Worm (Caenorhabditis elegans) whole organism, L1 larva: Measurements from ENCODE around the gene timp-1.

Experiments used
- C04F5.9 ChIP-seq: sonication (generic microtip); optimal IDR thresholded peaks from 2 replicates; lab custom pipeline; 2016; ENCODE audit warnings: missing genetic modification characterization, missing compliant biosample characterization
- Y116A8C.19 ChIP-seq: sonication (generic microtip); optimal IDR thresholded peaks from 2 replicates; lab custom pipeline; 2016; ENCODE audit warnings: missing compliant biosample characterization, missing genetic modification characterization, borderline replicate concordance
- aha-1 ChIP-seq: fragments of 150-350 bp; optimal IDR thresholded peaks from 2 replicates; lab custom pipeline; 2014; ENCODE audit warnings: missing biosample characterization, missing genetic modification characterization
- aly-2 ChIP-seq: fragments of 150-350 bp; optimal IDR thresholded peaks from 2 replicates; lab custom pipeline; 2014; ENCODE audit warnings: missing biosample characterization, missing genetic modification characterization
- blmp-1 ChIP-seq: fragments of 150-350 bp; optimal IDR thresholded peaks from 2 replicates; lab custom pipeline; 2014; ENCODE audit warnings: missing biosample characterization, missing genetic modification characterization
- ceh-63 ChIP-seq: fragments of 200-800 bp; sonication (Bioruptor generic); optimal IDR thresholded peaks from 2 replicates; lab custom pipeline; 2018; ENCODE audit warnings: mild to moderate bottlenecking, missing genetic modification characterization, missing compliant biosample characterization
- ceh-82 ChIP-seq, 3 experiments: fragments of 150-350 bp in 1 of 3; sonication (generic microtip) in 2 of 3; optimal IDR thresholded peaks; 2 replicates each; lab custom pipeline; 2014 to 2017; ENCODE audit warnings: missing biosample characterization in 3 of 3, missing genetic modification characterization in 3 of 3
- ceh-88 ChIP-seq: fragments of 200-800 bp; sonication (Bioruptor generic); IDR thresholded peaks from 2 replicates; pipeline ENCODE4 v1.3.6; 2022; ENCODE audit warnings: missing genetic modification characterization, missing compliant biosample characterization
- ces-1 ChIP-seq: fragments of 150-350 bp; optimal IDR thresholded peaks from 2 replicates; lab custom pipeline; 2014; ENCODE audit warnings: missing biosample characterization, missing genetic modification reagents, missing genetic modification characterization
- dpl-1 ChIP-seq, 3 experiments: fragments of 150-350 bp in 2 of 3; sonication (generic microtip) in 1 of 3; optimal IDR thresholded peaks; 2 replicates each; lab custom pipeline; 2014 to 2017; ENCODE audit warnings: missing biosample characterization in 3 of 3, missing genetic modification characterization in 3 of 3, missing genetic modification reagents in 3 of 3
- dsc-1 ChIP-seq: sonication (generic microtip); optimal IDR thresholded peaks from 2 replicates; lab custom pipeline; 2016; ENCODE audit warnings: mild to moderate bottlenecking, missing genetic modification characterization, missing compliant biosample characterization
- efl-1 ChIP-seq, 4 experiments: fragments of 150-350 bp; optimal IDR thresholded peaks in 3 of 4; peaks in 1 of 4; 1 replicate in 1 of 4; 2 replicates in 3 of 4; lab custom pipeline; 2014; ENCODE audit warnings: missing biosample characterization in 2 of 4, missing genetic modification characterization in 2 of 4, missing genetic modification reagents in 2 of 4
- efl-3 ChIP-seq: fragments of 200-800 bp; sonication (Bioruptor generic); optimal IDR thresholded peaks from 2 replicates; lab custom pipeline; 2018; ENCODE audit warnings: mild to moderate bottlenecking, missing genetic modification characterization, missing compliant biosample characterization
- elt-2 ChIP-seq: sonication (generic microtip); optimal IDR thresholded peaks from 2 replicates; lab custom pipeline; 2016; ENCODE audit warnings: missing genetic modification characterization, mild to moderate bottlenecking, inconsistent platforms, missing compliant biosample characterization, missing genetic modification reagents
- elt-3 ChIP-seq, 6 experiments: fragments of 150-350 bp in 1 of 6; sonication (generic microtip); optimal IDR thresholded peaks; 2 replicates each; lab custom pipeline; 2017 to 2018; ENCODE audit warnings: missing biosample characterization in 6 of 6, missing genetic modification characterization in 6 of 6, inconsistent platforms in 1 of 6
- ets-5 ChIP-seq: fragments of 200-800 bp; sonication (Bioruptor generic); IDR thresholded peaks from 2 replicates; pipeline ENCODE4 v1.3.6; 2022; ENCODE audit warnings: missing genetic modification characterization, missing compliant biosample characterization
- fkh-10 ChIP-seq: sonication (generic microtip); optimal IDR thresholded peaks from 2 replicates; lab custom pipeline; 2017; ENCODE audit warnings: missing biosample characterization, missing genetic modification reagents, missing genetic modification characterization
- fkh-4 ChIP-seq: sonication (generic microtip); optimal IDR thresholded peaks from 2 replicates; lab custom pipeline; 2016; ENCODE audit warnings: missing compliant biosample characterization, missing genetic modification characterization, borderline replicate concordance
- fkh-8 ChIP-seq: sonication (generic microtip); optimal IDR thresholded peaks from 2 replicates; lab custom pipeline; 2016; ENCODE audit warnings: mild to moderate bottlenecking, missing genetic modification characterization, missing compliant biosample characterization
- fos-1 ChIP-seq: fragments of 150-350 bp; optimal IDR thresholded peaks from 2 replicates; lab custom pipeline; 2014; ENCODE audit warnings: missing biosample characterization, missing genetic modification characterization
- grh-1 ChIP-seq: fragments of 200-800 bp; sonication (Bioruptor generic); IDR thresholded peaks from 2 replicates; pipeline ENCODE4 v1.3.6; 2022; ENCODE audit warnings: missing genetic modification reagents, missing genetic modification characterization, missing compliant biosample characterization
- hlh-4 ChIP-seq: sonication (generic microtip); optimal IDR thresholded peaks from 2 replicates; lab custom pipeline; 2016; ENCODE audit warnings: mild to moderate bottlenecking, missing genetic modification characterization, missing compliant biosample characterization
- isw-1 ChIP-seq: fragments of 200-800 bp; sonication (Bioruptor generic); IDR thresholded peaks from 2 replicates; pipeline ENCODE4 v1.3.6; 2022; ENCODE audit warnings: missing genetic modification characterization, missing compliant biosample characterization
- lin-14 ChIP-seq: fragments of 200-800 bp; sonication (Bioruptor generic); optimal IDR thresholded peaks from 2 replicates; lab custom pipeline; 2018; ENCODE audit warnings: mild to moderate bottlenecking, missing genetic modification characterization, moderate library complexity, missing compliant biosample characterization
- lin-35 ChIP-seq, 2 experiments: fragments of 150-350 bp; optimal IDR thresholded peaks; 2 replicates each; lab custom pipeline; 2014; ENCODE audit warnings: missing biosample characterization in 2 of 2, missing genetic modification characterization in 2 of 2, missing genetic modification reagents in 2 of 2
- lin-39 ChIP-seq: fragments of 150-350 bp; optimal IDR thresholded peaks from 2 replicates; lab custom pipeline; 2014; ENCODE audit warnings: missing biosample characterization, missing genetic modification reagents, missing genetic modification characterization
- lir-3 ChIP-seq: sonication (generic microtip); optimal IDR thresholded peaks from 2 replicates; lab custom pipeline; 2016; ENCODE audit warnings: mild to moderate bottlenecking, missing genetic modification characterization, moderate library complexity, missing compliant biosample characterization; ENCODE audit not compliant: poor library complexity
- lsy-2 ChIP-seq, 2 experiments: fragments of 150-350 bp; optimal IDR thresholded peaks; 2 replicates each; lab custom pipeline; 2014; ENCODE audit warnings: missing biosample characterization in 2 of 2, missing genetic modification characterization in 2 of 2
- mab-9 ChIP-seq: fragments of 200-800 bp; sonication (Bioruptor generic); IDR thresholded peaks from 2 replicates; pipeline ENCODE4 v1.3.6; 2022; ENCODE audit warnings: missing genetic modification reagents, missing genetic modification characterization, missing compliant biosample characterization
- mdl-1 ChIP-seq, 2 experiments: fragments of 150-350 bp; optimal IDR thresholded peaks; 2 replicates each; lab custom pipeline; 2014 to 2017; ENCODE audit warnings: missing biosample characterization in 2 of 2, missing genetic modification characterization in 2 of 2, inconsistent platforms in 1 of 2
- nhr-11 ChIP-seq: fragments of 150-350 bp; optimal IDR thresholded peaks from 2 replicates; lab custom pipeline; 2014; ENCODE audit warnings: missing biosample characterization, missing genetic modification characterization
- nhr-12 ChIP-seq: sonication (generic microtip); optimal IDR thresholded peaks from 2 replicates; lab custom pipeline; 2017; ENCODE audit warnings: missing biosample characterization, missing genetic modification characterization
- nhr-237 ChIP-seq: fragments of 150-350 bp; optimal IDR thresholded peaks from 2 replicates; lab custom pipeline; 2014; ENCODE audit warnings: missing biosample characterization, missing genetic modification characterization
- nhr-28 ChIP-seq: fragments of 150-350 bp; optimal IDR thresholded peaks from 2 replicates; lab custom pipeline; 2014; ENCODE audit warnings: missing biosample characterization, missing genetic modification characterization
- nhr-47 ChIP-seq: sonication (generic microtip); optimal IDR thresholded peaks from 2 replicates; lab custom pipeline; 2016; ENCODE audit warnings: mild to moderate bottlenecking, missing genetic modification characterization, moderate library complexity, missing compliant biosample characterization
- nhr-76 ChIP-seq: sonication (generic microtip); optimal IDR thresholded peaks from 2 replicates; lab custom pipeline; 2017; ENCODE audit warnings: missing biosample characterization, missing genetic modification characterization
- nhr-77 ChIP-seq: fragments of 150-350 bp; optimal IDR thresholded peaks from 2 replicates; lab custom pipeline; 2014; ENCODE audit warnings: missing biosample characterization, missing genetic modification characterization
- nhr-85 ChIP-seq: sonication (generic microtip); peaks from one replicate; lab custom pipeline; 2016; ENCODE audit warnings: missing genetic modification characterization, inconsistent platforms, missing compliant biosample characterization
- nhr-90 ChIP-seq: sonication (generic microtip); optimal IDR thresholded peaks from 2 replicates; lab custom pipeline; 2016; ENCODE audit warnings: mild to moderate bottlenecking, missing genetic modification characterization, missing compliant biosample characterization; ENCODE audit not compliant: poor library complexity
- pax-3 ChIP-seq: fragments of 200-800 bp; sonication (Bioruptor generic); optimal IDR thresholded peaks from 2 replicates; lab custom pipeline; 2018; ENCODE audit warnings: mild to moderate bottlenecking, missing genetic modification characterization, moderate library complexity, missing compliant biosample characterization
- rnt-1 ChIP-seq: sonication (generic microtip); optimal IDR thresholded peaks from 2 replicates; lab custom pipeline; 2016; ENCODE audit warnings: mild to moderate bottlenecking, missing genetic modification characterization, moderate library complexity, missing compliant biosample characterization
- snu-23 ChIP-seq: sonication (generic microtip); optimal IDR thresholded peaks from 2 replicates; lab custom pipeline; 2016; ENCODE audit warnings: missing genetic modification characterization, missing compliant biosample characterization
- tbx-2 ChIP-seq: sonication (generic microtip); optimal IDR thresholded peaks from 2 replicates; lab custom pipeline; 2016; ENCODE audit warnings: missing genetic modification characterization, missing compliant biosample characterization
- tlp-1 ChIP-seq: fragments of 150-350 bp; optimal IDR thresholded peaks from 2 replicates; lab custom pipeline; 2014; ENCODE audit warnings: missing biosample characterization, missing genetic modification characterization
- unc-130 ChIP-seq: fragments of 150-350 bp; optimal IDR thresholded peaks from 2 replicates; lab custom pipeline; 2017; ENCODE audit warnings: missing biosample characterization, missing genetic modification characterization, inconsistent platforms
- unc-30 ChIP-seq: sonication (generic microtip); optimal IDR thresholded peaks from 2 replicates; lab custom pipeline; 2017; ENCODE audit warnings: missing biosample characterization, missing genetic modification characterization
- unc-98 ChIP-seq: fragments of 200-800 bp; sonication (Bioruptor generic); IDR thresholded peaks from 2 replicates; pipeline ENCODE4 v1.3.6; 2022; ENCODE audit warnings: missing genetic modification characterization, missing compliant biosample characterization
- vab-15 ChIP-seq: sonication (generic microtip); optimal IDR thresholded peaks from 2 replicates; lab custom pipeline; 2017; ENCODE audit warnings: missing genotype, mild to moderate bottlenecking, missing genetic modification characterization, missing compliant biosample characterization
- zip-4 ChIP-seq: fragments of 200-800 bp; sonication (Bioruptor generic); optimal IDR thresholded peaks from 2 replicates; lab custom pipeline; 2018; ENCODE audit warnings: mild to moderate bottlenecking, missing genetic modification characterization, moderate library complexity, missing compliant biosample characterization
- ztf-11 ChIP-seq, 2 experiments: sonication (generic microtip); optimal IDR thresholded peaks; 2 replicates each; lab custom pipeline; 2016 to 2017; ENCODE audit warnings: missing genetic modification characterization in 2 of 2, missing biosample characterization in 1 of 2, missing compliant biosample characterization in 1 of 2

timp-1 gene

ce11 chrV:8247311-8248105, 40.5 kb downstream of the timp-1 start:
- peak; percentile 79 for TF ChIP-seq nhr-77 (tag; lab: Kevin White, UChicago)
- TF ChIP-seq tlp-1 = no peak
- no peak for TF ChIP-seq ceh-88
- no peak for TF ChIP-seq fkh-10 (GFP tag; lab: Kevin White, UChicago)
- peak; percentile 85 for TF ChIP-seq lin-14
- peak; percentile 81 for TF ChIP-seq lin-39 (tag; lab: Kevin White, UChicago)
- TF ChIP-seq nhr-12 (tag; lab: Kevin White, UChicago) = no peak
- peak; percentile 23 for TF ChIP-seq lir-3 (tag; lab: Kevin White, UChicago)
- no peak for TF ChIP-seq nhr-11
- TF ChIP-seq fkh-4 (tag; lab: Kevin White, UChicago) = peak; percentile 18
- no peak for TF ChIP-seq blmp-1
- TF ChIP-seq snu-23 (GFP tag; lab: Kevin White, UChicago) = peak; percentile 81
- peak; percentile 92 for TF ChIP-seq nhr-85
- peak; percentile 96 for TF ChIP-seq nhr-90 (tag; lab: Kevin White, UChicago)
- no peak for TF ChIP-seq ceh-63 (GFP tag; lab: Kevin White, UChicago)
- TF ChIP-seq ztf-11 (tag; optimal IDR thresholded peaks at IDR 0.05; lab: Kevin White, UChicago) = peak in 1 of 2 experiments; percentile 46
- TF ChIP-seq nhr-76 (tag; lab: Kevin White, UChicago) = peak; percentile 6
- TF ChIP-seq mab-9 = 0 out of 2 replicates have a peak, but pooled peaks have one; percentile 26
- TF ChIP-seq elt-2 (tag; lab: Kevin White, UChicago) = peak; percentile 90
- TF ChIP-seq pax-3 (tag; lab: Kevin White, UChicago) = no peak
- TF ChIP-seq mdl-1 (tag; optimal IDR thresholded peaks at IDR 0.05; lab: Kevin White, UChicago) = peak in 1 of 2 experiments; percentile 9
- peak; percentile 24 for TF ChIP-seq aha-1 (tag; lab: Kevin White, UChicago)
- no peak for TF ChIP-seq hlh-4 (tag; lab: Kevin White, UChicago)
- TF ChIP-seq zip-4 (GFP tag; lab: Kevin White, UChicago) = peak; percentile 58
- TF ChIP-seq nhr-47 (tag; lab: Kevin White, UChicago) = peak; percentile 90
- TF ChIP-seq C04F5.9 (tag; lab: Kevin White, UChicago) = peak; percentile 19
- peak; percentile 71 for TF ChIP-seq fos-1 (tag; lab: Kevin White, UChicago)
- peak; percentile 95 for TF ChIP-seq rnt-1 (tag; lab: Kevin White, UChicago)
- peak in 3 of 6 experiments; percentile 50 to 76 (median 67) for TF ChIP-seq elt-3 (tag; optimal IDR thresholded peaks at IDR 0.05; lab: Kevin White, UChicago)
- no peak for TF ChIP-seq vab-15 (tag; lab: Kevin White, UChicago)
- no peak for TF ChIP-seq unc-98 (GFP tag; lab: Robert Waterston, UW)
- TF ChIP-seq lin-35 (GFP tag; optimal IDR thresholded peaks at IDR 0.05; lab: Kevin White, UChicago) = peak in 1 of 2 experiments; percentile 62
- TF ChIP-seq aly-2 (tag; lab: Kevin White, UChicago) = peak; percentile 73
- peak in 2 of 3 experiments; percentile 19 to 24 for TF ChIP-seq dpl-1 (GFP tag; optimal IDR thresholded peaks at IDR 0.05; lab: Kevin White, UChicago)
- peak; percentile 47 to 55 (median 54) for TF ChIP-seq ceh-82 (tag; optimal IDR thresholded peaks at IDR 0.05; lab: Kevin White, UChicago)
- TF ChIP-seq ets-5 (GFP tag; lab: Robert Waterston, UW) = no peak
- no peak for TF ChIP-seq ces-1 (GFP tag; lab: Kevin White, UChicago)
- peak; percentile 38 to 66 for TF ChIP-seq efl-1 (optimal IDR thresholded peaks at IDR 0.05; lab: Kevin White, UChicago)
- peak in 1 of 2 experiments; percentile 97 for TF ChIP-seq efl-1 (GFP tag; optimal IDR thresholded peaks at IDR 0.05 in 1 of 2; lab: Kevin White, UChicago)
- no peak for TF ChIP-seq unc-130 (tag; lab: Kevin White, UChicago)
- no peak for TF ChIP-seq isw-1
- TF ChIP-seq tbx-2 (tag; lab: Kevin White, UChicago) = peak; percentile 59
- TF ChIP-seq nhr-237 (tag; lab: Kevin White, UChicago) = no peak
- peak; percentile 66; the same call in 1 of the 2 replicates for TF ChIP-seq grh-1
- TF ChIP-seq Y116A8C.19 = no peak
- TF ChIP-seq unc-30 = no peak
- TF ChIP-seq dsc-1 (tag; lab: Kevin White, UChicago) = peak; percentile 67
- peak; percentile 36 for TF ChIP-seq efl-3 (GFP tag; lab: Kevin White, UChicago)
- no peak for TF ChIP-seq fkh-8
- peak; percentile 18 to 70 for TF ChIP-seq lsy-2 (tag; optimal IDR thresholded peaks at IDR 0.05; lab: Kevin White, UChicago)
- TF ChIP-seq nhr-28 (tag; lab: Kevin White, UChicago) = no peak
